Worm (Caenorhabditis elegans): Measurements from ENCODE around the gene F36D4.4.

DNA sequence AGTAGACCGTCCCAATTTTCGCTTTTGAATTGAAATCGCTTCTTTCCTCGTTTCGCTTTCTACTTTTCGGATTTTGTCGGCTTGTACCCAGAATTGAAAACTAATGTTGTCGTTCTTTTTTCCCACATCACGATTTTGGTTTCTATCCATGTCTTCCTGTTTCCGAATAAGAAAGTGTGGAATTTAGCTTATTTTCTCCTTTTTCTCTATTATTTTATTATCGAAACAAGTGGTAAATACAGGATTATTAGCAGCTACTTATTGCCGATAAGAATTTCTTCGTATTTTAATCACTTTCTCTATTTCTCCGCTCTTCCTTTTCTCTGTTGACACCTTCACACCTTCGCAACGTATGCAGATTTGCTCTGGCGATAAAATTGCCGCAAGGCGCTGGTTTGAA lies 29.5 kb downstream of the F36D4.4 start:
- TF ChIP-seq elt-3 (tag; optimal IDR thresholded peaks at IDR 0.05) (no peak), nhr-28 (tag; optimal IDR thresholded peaks at IDR 0.05) (no peak), ham-2 (GFP tag; optimal IDR thresholded peaks at IDR 0.05) (no peak)
